Worm (Caenorhabditis elegans) whole organism, young adult: Measurements from ENCODE around the gene C36A4.4.
"Not testable (repeated sequence)": the region's sequence is repeated elsewhere in the genome, so short reads cannot be mapped to it uniquely, and the experiment has no call there.

ENCODE experiments used
- B0019.2 ChIP-seq: fragments of 200-800 bp; sonication (Bioruptor generic); conservative IDR thresholded peaks from 2 replicates; pipeline ENCODE4 v1.3.6; 2022; ENCODE audit warnings: missing genetic modification reagents, missing genetic modification characterization, missing compliant biosample characterization
- B0261.1 ChIP-seq: sonication (generic microtip); optimal IDR thresholded peaks from 2 replicates; lab custom pipeline; 2016; ENCODE audit warnings: mild to moderate bottlenecking, missing genetic modification characterization, moderate library complexity, missing compliant biosample characterization
- C06A6.2 ChIP-seq: fragments of 200-800 bp; sonication (Bioruptor generic); conservative IDR thresholded peaks from 2 replicates; pipeline ENCODE4 v1.3.6; 2022; ENCODE audit warnings: missing genetic modification characterization, missing compliant biosample characterization
- C17E4.6 ChIP-seq: fragments of 200-800 bp; sonication (Bioruptor generic); IDR thresholded peaks from 2 replicates; pipeline ENCODE4 v1.3.6; 2022; ENCODE audit warnings: missing genetic modification reagents, missing genetic modification characterization, missing compliant biosample characterization
- F33H1.4 ChIP-seq: fragments of 200-800 bp; sonication (Bioruptor generic); IDR thresholded peaks from 2 replicates; pipeline ENCODE4 v1.3.6; 2022; ENCODE audit warnings: missing genetic modification reagents, missing genetic modification characterization, missing compliant biosample characterization
- K11D2.4 ChIP-seq: fragments of 200-800 bp; sonication (Bioruptor generic); IDR thresholded peaks from 2 replicates; pipeline ENCODE4 v1.3.6; 2022; ENCODE audit warnings: missing genetic modification reagents, missing genetic modification characterization, missing compliant biosample characterization
- Y56A3A.18 ChIP-seq: fragments of 200-800 bp; sonication (Bioruptor generic); IDR thresholded peaks from 2 replicates; pipeline ENCODE4 v1.3.6; 2022; ENCODE audit warnings: missing genetic modification reagents, missing genetic modification characterization, missing compliant biosample characterization
- Y67H2A.10 ChIP-seq: fragments of 200-800 bp; sonication (Bioruptor generic); conservative IDR thresholded peaks from 2 replicates; pipeline ENCODE4 v1.3.6; 2022; ENCODE audit warnings: missing genetic modification reagents, missing genetic modification characterization, missing compliant biosample characterization
- Y95B8A.8 ChIP-seq: fragments of 200-800 bp; sonication (Bioruptor generic); IDR thresholded peaks from 2 replicates; pipeline ENCODE4 v1.3.6; 2022; ENCODE audit warnings: missing genetic modification reagents, missing genetic modification characterization, missing compliant biosample characterization
- aptf-2 ChIP-seq: fragments of 200-800 bp; sonication (Bioruptor generic); conservative IDR thresholded peaks from 2 replicates; pipeline ENCODE4 v1.3.6; 2022; ENCODE audit warnings: missing genetic modification reagents, missing genetic modification characterization, missing compliant biosample characterization
- attf-3 ChIP-seq: fragments of 200-800 bp; sonication (Bioruptor generic); conservative IDR thresholded peaks from 2 replicates; pipeline ENCODE4 v1.3.6; 2022; ENCODE audit warnings: missing genetic modification reagents, missing genetic modification characterization, missing compliant biosample characterization
- attf-5 ChIP-seq: fragments of 200-800 bp; sonication (Bioruptor generic); optimal IDR thresholded peaks from 2 replicates; lab custom pipeline; 2018; ENCODE audit warnings: mild to moderate bottlenecking, missing genetic modification characterization, missing compliant biosample characterization
- bed-1 ChIP-seq: fragments of 200-800 bp; sonication (Bioruptor generic); IDR thresholded peaks from 2 replicates; pipeline ENCODE4 v1.3.6; 2022; ENCODE audit warnings: missing genetic modification reagents, missing genetic modification characterization, missing compliant biosample characterization
- bed-2 ChIP-seq: fragments of 200-800 bp; sonication (Bioruptor generic); IDR thresholded peaks from 2 replicates; pipeline ENCODE4 v1.3.6; 2022; ENCODE audit warnings: missing genetic modification reagents, missing genetic modification characterization, missing compliant biosample characterization
- cebp-1 ChIP-seq, 2 experiments: fragments of 200-800 bp in 1 of 2; sonication (Bioruptor generic) in 1 of 2; sonication (generic microtip) in 1 of 2; IDR thresholded peaks in 1 of 2; optimal IDR thresholded peaks in 1 of 2; 2 replicates each; pipeline versions ENCODE4 v1.3.6 to Lab custom; 2017 to 2022; ENCODE audit warnings: missing compliant biosample characterization in 2 of 2, missing genetic modification characterization in 2 of 2, mild to moderate bottlenecking in 1 of 2, missing genetic modification reagents in 1 of 2, moderate library complexity in 1 of 2
- ceh-27 ChIP-seq: fragments of 200-800 bp; sonication (Bioruptor generic); optimal IDR thresholded peaks from 2 replicates; lab custom pipeline; 2018; ENCODE audit warnings: mild to moderate bottlenecking, missing genetic modification characterization, moderate library complexity, missing compliant biosample characterization
- ceh-91 ChIP-seq: fragments of 200-800 bp; sonication (Bioruptor generic); IDR thresholded peaks from 2 replicates; pipeline ENCODE4 v1.3.6; 2022; ENCODE audit warnings: missing genetic modification reagents, missing genetic modification characterization, missing compliant biosample characterization
- dox-1 ChIP-seq: fragments of 200-800 bp; sonication (Bioruptor generic); IDR thresholded peaks from 2 replicates; pipeline ENCODE4 v1.3.6; 2022; ENCODE audit warnings: missing genetic modification reagents, missing genetic modification characterization, missing compliant biosample characterization
- dpl-1 ChIP-seq: fragments of 150-350 bp; optimal IDR thresholded peaks from 2 replicates; lab custom pipeline; 2014; ENCODE audit warnings: missing biosample characterization, missing genetic modification reagents, missing genetic modification characterization
- egl-18 ChIP-seq: fragments of 200-800 bp; sonication (Bioruptor generic); IDR thresholded peaks from 2 replicates; pipeline ENCODE4 v1.3.6; 2022; ENCODE audit warnings: missing genetic modification reagents, missing genetic modification characterization, missing compliant biosample characterization
- egl-44 ChIP-seq: fragments of 200-800 bp; sonication (Bioruptor generic); IDR thresholded peaks from 2 replicates; pipeline ENCODE4 v1.3.6; 2022; ENCODE audit warnings: missing genetic modification reagents, missing genetic modification characterization, missing compliant biosample characterization
- egrh-3 ChIP-seq: fragments of 200-800 bp; sonication (Bioruptor generic); IDR thresholded peaks from 2 replicates; pipeline ENCODE4 v1.3.6; 2022; ENCODE audit warnings: missing genetic modification reagents, missing genetic modification characterization, missing compliant biosample characterization
- ekl-4 ChIP-seq: fragments of 200-800 bp; sonication (Bioruptor generic); IDR thresholded peaks from 2 replicates; pipeline ENCODE4 v1.3.6; 2022; ENCODE audit warnings: missing genetic modification reagents, missing genetic modification characterization, missing compliant biosample characterization
- hlh-26 ChIP-seq: fragments of 200-800 bp; sonication (Bioruptor generic); conservative IDR thresholded peaks from 2 replicates; pipeline ENCODE4 v1.3.6; 2022; ENCODE audit warnings: missing genetic modification reagents, missing genetic modification characterization, missing compliant biosample characterization
- hmg-1.2 ChIP-seq: fragments of 200-800 bp; sonication (Bioruptor generic); IDR thresholded peaks from 2 replicates; pipeline ENCODE4 v1.3.6; 2022; ENCODE audit warnings: missing genetic modification reagents, missing genetic modification characterization, missing compliant biosample characterization
- hmg-20 ChIP-seq: fragments of 200-800 bp; sonication (Bioruptor generic); IDR thresholded peaks from 2 replicates; pipeline ENCODE4 v1.3.6; 2022; ENCODE audit warnings: missing genetic modification reagents, missing genetic modification characterization, missing compliant biosample characterization
- let-526 ChIP-seq: fragments of 200-800 bp; sonication (Bioruptor generic); IDR thresholded peaks from 2 replicates; pipeline ENCODE4 v1.3.6; 2022; ENCODE audit warnings: missing genetic modification reagents, missing genetic modification characterization, missing compliant biosample characterization
- let-607 ChIP-seq, 2 experiments: fragments of 200-800 bp in 1 of 2; sonication (Bioruptor generic) in 1 of 2; sonication (generic microtip) in 1 of 2; optimal IDR thresholded peaks; 2 replicates each; lab custom pipeline; 2016 to 2018; ENCODE audit warnings: mild to moderate bottlenecking in 2 of 2, missing compliant biosample characterization in 2 of 2, missing genetic modification characterization in 2 of 2, moderate library complexity in 2 of 2, missing genotype in 1 of 2
- lin-26 ChIP-seq: fragments of 200-800 bp; sonication (Bioruptor generic); IDR thresholded peaks from 2 replicates; pipeline ENCODE4 v1.3.6; 2022; ENCODE audit warnings: missing genetic modification reagents, missing genetic modification characterization, missing compliant biosample characterization
- lin-40 ChIP-seq: sonication (generic microtip); optimal IDR thresholded peaks from 2 replicates; lab custom pipeline; 2016; ENCODE audit warnings: missing genetic modification characterization, mild to moderate bottlenecking, missing compliant biosample characterization, missing genotype, missing genetic modification reagents
- lin-54 ChIP-seq: fragments of 200-800 bp; sonication (Bioruptor generic); optimal IDR thresholded peaks from 2 replicates; lab custom pipeline; 2018; ENCODE audit warnings: mild to moderate bottlenecking, missing genetic modification characterization, missing compliant biosample characterization
- madf-3 ChIP-seq: fragments of 200-800 bp; sonication (Bioruptor generic); IDR thresholded peaks from 2 replicates; pipeline ENCODE4 v1.3.6; 2022; ENCODE audit warnings: missing genetic modification reagents, missing genetic modification characterization, missing compliant biosample characterization
- mcd-1 ChIP-seq: fragments of 200-800 bp; sonication (Bioruptor generic); IDR thresholded peaks from 2 replicates; pipeline ENCODE4 v1.3.6; 2022; ENCODE audit warnings: missing genetic modification reagents, missing genetic modification characterization, missing compliant biosample characterization
- nfyb-1 ChIP-seq: fragments of 200-800 bp; sonication (Bioruptor generic); IDR thresholded peaks from 2 replicates; pipeline ENCODE4 v1.3.6; 2022; ENCODE audit warnings: missing genetic modification reagents, missing genetic modification characterization, missing compliant biosample characterization
- nhr-80 ChIP-seq: sonication (generic microtip); optimal IDR thresholded peaks from 2 replicates; lab custom pipeline; 2016; ENCODE audit warnings: missing genetic modification characterization, missing compliant biosample characterization
- pbrm-1 ChIP-seq: fragments of 200-800 bp; sonication (Bioruptor generic); IDR thresholded peaks from 2 replicates; pipeline ENCODE4 v1.3.6; 2022; ENCODE audit warnings: missing genetic modification reagents, missing genetic modification characterization, missing compliant biosample characterization
- rcor-1 ChIP-seq: fragments of 200-800 bp; sonication (Bioruptor generic); IDR thresholded peaks from 2 replicates; pipeline ENCODE4 v1.3.6; 2022; ENCODE audit warnings: missing genetic modification reagents, missing genetic modification characterization, missing compliant biosample characterization
- sea-2 ChIP-seq: fragments of 200-800 bp; sonication (Bioruptor generic); IDR thresholded peaks from 2 replicates; pipeline ENCODE4 v1.3.6; 2022; ENCODE audit warnings: missing genetic modification characterization, missing compliant biosample characterization
- zim-3 ChIP-seq: sonication (generic microtip); optimal IDR thresholded peaks from 2 replicates; lab custom pipeline; 2017; ENCODE audit warnings: mild to moderate bottlenecking, missing genetic modification characterization, moderate library complexity, missing compliant biosample characterization
- ztf-22 ChIP-seq: fragments of 200-800 bp; sonication (Bioruptor generic); optimal IDR thresholded peaks from 2 replicates; lab custom pipeline; 2018; ENCODE audit warnings: mild to moderate bottlenecking, missing genetic modification characterization, moderate library complexity, missing compliant biosample characterization
- ztf-28 ChIP-seq: fragments of 200-800 bp; sonication (Bioruptor generic); IDR thresholded peaks from 2 replicates; pipeline ENCODE4 v1.3.6; 2022; ENCODE audit warnings: missing genetic modification reagents, missing genetic modification characterization, missing compliant biosample characterization

The C36A4.4 gene

ce11 chrIII:3862918-3863385, 19.5 kb upstream of the C36A4.4 start, which contains the start of gene brc-1 (continued):
- TF ChIP-seq B0261.1 (tag; lab: Kevin White, UChicago) = no peak
- 0 out of 2 replicates have a peak, but pooled peaks have one; percentile 46 for TF ChIP-seq lin-26 (GFP tag; lab: Robert Waterston, UW)
- no peak for TF ChIP-seq hlh-26 (GFP tag; lab: Robert Waterston, UW)
- TF ChIP-seq ceh-91 (GFP tag; lab: Robert Waterston, UW) = no peak
- TF ChIP-seq zim-3 = no peak
- no peak for TF ChIP-seq bed-1 (GFP tag; lab: Robert Waterston, UW)
- peak; percentile 79; the same call in 1 of the 2 replicates for TF ChIP-seq K11D2.4 (GFP tag; lab: Robert Waterston, UW)
- TF ChIP-seq ekl-4 (GFP tag; lab: Robert Waterston, UW) = no peak; the same call in 1 of the 2 replicates
- peak; percentile 84 for TF ChIP-seq dox-1 (GFP tag; lab: Robert Waterston, UW)
- TF ChIP-seq dpl-1 (GFP tag; lab: Kevin White, UChicago) = peak; percentile 71
- TF ChIP-seq B0019.2 (GFP tag; lab: Robert Waterston, UW) = no peak
- TF ChIP-seq hmg-20 (GFP tag; lab: Robert Waterston, UW) = no peak
- 0 out of 2 replicates have a peak, but pooled peaks have one; percentile 45 for TF ChIP-seq madf-3 (GFP tag; lab: Robert Waterston, UW)
- TF ChIP-seq pbrm-1 (GFP tag; lab: Robert Waterston, UW) = peak; percentile 64; the same call in 1 of the 2 replicates
- TF ChIP-seq Y67H2A.10 (GFP tag; lab: Robert Waterston, UW) = no peak
- TF ChIP-seq ztf-22 (GFP tag; lab: Kevin White, UChicago) = no peak
- no peak for TF ChIP-seq Y56A3A.18

ce11 chrIII:3858003-3858402, 14.6 kb upstream of the C36A4.4 start:
- TF ChIP-seq cebp-1 (GFP tag; IDR thresholded peaks at IDR 0.05; lab: Robert Waterston, UW) = not testable (repeated sequence)
- peak; percentile 23 for TF ChIP-seq cebp-1 (tag; optimal IDR thresholded peaks at IDR 0.05; lab: Kevin White, UChicago)
- peak; percentile 23 for TF ChIP-seq nhr-80 (tag; lab: Kevin White, UChicago)
- TF ChIP-seq hmg-1.2 (GFP tag; lab: Robert Waterston, UW) = 0 out of 2 replicates have a peak, but pooled peaks have one; percentile 11
- TF ChIP-seq, all 124 proteins: peak for 3; not testable (repeated sequence) for 121

DNA sequence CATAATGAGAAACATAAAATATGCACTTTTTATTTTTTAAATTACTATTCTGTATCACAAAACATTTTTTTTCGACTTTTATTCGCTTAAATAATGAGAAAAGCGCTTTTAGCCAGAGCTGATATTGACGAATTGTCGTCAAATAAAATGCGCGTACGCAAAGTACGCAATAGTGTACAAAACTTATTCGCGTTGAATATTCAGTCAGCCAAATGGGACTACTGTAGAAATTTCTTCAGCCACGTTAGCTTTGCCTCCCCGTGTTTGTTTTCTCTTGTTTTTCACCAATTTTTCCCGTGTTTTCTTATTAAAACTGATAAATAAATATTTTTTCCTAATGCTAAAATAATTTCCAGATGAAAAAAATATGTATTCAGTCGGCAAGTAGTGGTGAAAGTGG, 13.6 kb upstream of the C36A4.4 start:
- TF ChIP-seq C06A6.2 (GFP tag; lab: Robert Waterston, UW) = peak; percentile 68
- peak; percentile 80 for TF ChIP-seq pbrm-1 (GFP tag; lab: Robert Waterston, UW)
- peak; percentile 91 for TF ChIP-seq dox-1 (GFP tag; lab: Robert Waterston, UW)
- TF ChIP-seq egl-18 (GFP tag; lab: Robert Waterston, UW) = peak; percentile 56; the same call in 1 of the 2 replicates
- peak; percentile 59; the same call in 1 of the 2 replicates for TF ChIP-seq ztf-28
- peak; percentile 4 for TF ChIP-seq ceh-27 (GFP tag; lab: Kevin White, UChicago)
- peak in 1 of 2 experiments; percentile 60 for TF ChIP-seq let-607 (tag; optimal IDR thresholded peaks at IDR 0.05; lab: Kevin White, UChicago)
- TF ChIP-seq nfyb-1 (GFP tag; lab: Robert Waterston, UW) = peak; percentile 89
- TF ChIP-seq bed-2 (GFP tag; lab: Robert Waterston, UW) = peak; percentile 81
- TF ChIP-seq ceh-91 (GFP tag; lab: Robert Waterston, UW) = peak; percentile 64; the same call in 1 of the 2 replicates
- TF ChIP-seq mcd-1 (GFP tag; lab: Robert Waterston, UW) = peak; percentile 91
- TF ChIP-seq C17E4.6 (GFP tag; lab: Robert Waterston, UW) = peak; percentile 47; the same call in 1 of the 2 replicates
- peak; percentile 28 for TF ChIP-seq attf-5
- 0 out of 2 replicates have a peak, but pooled peaks have one; percentile 15 for TF ChIP-seq aptf-2 (GFP tag; lab: Robert Waterston, UW)
- peak; percentile 85; the same call in 1 of the 2 replicates for TF ChIP-seq let-526 (GFP tag; lab: Robert Waterston, UW)
- peak; percentile 59 for TF ChIP-seq F33H1.4 (GFP tag; lab: Robert Waterston, UW)
- TF ChIP-seq egl-44 (GFP tag; lab: Robert Waterston, UW) = 0 out of 2 replicates have a peak, but pooled peaks have one; percentile 36
- TF ChIP-seq ekl-4 (GFP tag; lab: Robert Waterston, UW) = peak; percentile 50; the same call in 1 of the 2 replicates
- peak; percentile 73 for TF ChIP-seq cebp-1 (GFP tag; IDR thresholded peaks at IDR 0.05; lab: Robert Waterston, UW)
- peak; percentile 39 for TF ChIP-seq cebp-1 (tag; optimal IDR thresholded peaks at IDR 0.05; lab: Kevin White, UChicago)
- TF ChIP-seq egrh-3 = 0 out of 2 replicates have a peak, but pooled peaks have one; percentile 11
- TF ChIP-seq rcor-1 (GFP tag; lab: Robert Waterston, UW) = peak; percentile 73
- peak; percentile 28 for TF ChIP-seq lin-54 (GFP tag; lab: Kevin White, UChicago)
- peak; percentile 68 for TF ChIP-seq attf-3
- TF ChIP-seq Y95B8A.8 (GFP tag; lab: Robert Waterston, UW) = 0 out of 2 replicates have a peak, but pooled peaks have one; percentile 53
- peak; percentile 96 for TF ChIP-seq hmg-1.2 (GFP tag; lab: Robert Waterston, UW)
- peak; percentile 50 for TF ChIP-seq lin-40 (tag; lab: Kevin White, UChicago)
- peak; percentile 94 for TF ChIP-seq K11D2.4 (GFP tag; lab: Robert Waterston, UW)
- 0 out of 2 replicates have a peak, but pooled peaks have one; percentile 13 for TF ChIP-seq sea-2 (GFP tag; lab: Robert Waterston, UW)
